Worm (Caenorhabditis elegans) whole organism, L4 larva: Measurements from ENCODE around the gene fbxa-220.

Experiments
- F37D6.2 ChIP-seq: sonication (generic microtip); optimal IDR thresholded peaks from 2 replicates; lab custom pipeline; 2016; ENCODE audit warnings: mild to moderate bottlenecking, missing genetic modification characterization, missing compliant biosample characterization
- F49E8.2 ChIP-seq: sonication (generic microtip); optimal IDR thresholded peaks from 2 replicates; lab custom pipeline; 2016; ENCODE audit warnings: missing compliant biosample characterization, mild to moderate bottlenecking, missing genetic modification characterization, borderline replicate concordance
- R02D3.7 ChIP-seq: fragments of 150-350 bp; sonication (generic microtip); optimal IDR thresholded peaks from 3 replicates; lab custom pipeline; 2014; ENCODE audit warnings: missing biosample characterization, missing genetic modification characterization
- T20F7.1 ChIP-seq: fragments of 200-800 bp; sonication (Bioruptor generic); optimal IDR thresholded peaks from 2 replicates; lab custom pipeline; 2018; ENCODE audit warnings: mild to moderate bottlenecking, missing genetic modification characterization, missing compliant biosample characterization
- Y48G9A.11 ChIP-seq: fragments of 200-800 bp; sonication (Bioruptor generic); IDR thresholded peaks from 2 replicates; pipeline ENCODE4 v1.3.6; 2022; ENCODE audit warnings: missing genetic modification reagents, missing genetic modification characterization, missing compliant biosample characterization
- aha-1 ChIP-seq: fragments of 150-350 bp; peaks from one replicate; lab custom pipeline; 2014; ENCODE audit warnings: missing biosample characterization, missing genetic modification characterization
- attf-4 ChIP-seq: sonication (generic microtip); optimal IDR thresholded peaks from 3 replicates; lab custom pipeline; 2017; ENCODE audit warnings: missing biosample characterization, missing genetic modification characterization
- ceh-32 ChIP-seq: sonication (generic microtip); optimal IDR thresholded peaks from 2 replicates; lab custom pipeline; 2016; ENCODE audit warnings: mild to moderate bottlenecking, missing genetic modification characterization, missing compliant biosample characterization; ENCODE audit not compliant: poor library complexity
- ceh-82 ChIP-seq: sonication (generic microtip); optimal IDR thresholded peaks from 2 replicates; lab custom pipeline; 2017; ENCODE audit warnings: missing biosample characterization, missing genetic modification characterization
- daf-12 ChIP-seq: fragments of 150-350 bp; optimal IDR thresholded peaks from 2 replicates; lab custom pipeline; 2014; ENCODE audit warnings: missing biosample characterization, missing genetic modification reagents, missing genetic modification characterization
- daf-16 ChIP-seq, 3 experiments: sonication (generic microtip); optimal IDR thresholded peaks; 2 replicates each; lab custom pipeline; 2016 to 2017; ENCODE audit warnings: missing genetic modification characterization in 3 of 3, missing genetic modification reagents in 3 of 3, mild to moderate bottlenecking in 2 of 3, missing compliant biosample characterization in 2 of 3, missing biosample characterization in 1 of 3, moderate library complexity in 1 of 3
- daf-19 ChIP-seq: fragments of 200-800 bp; sonication (Bioruptor generic); conservative IDR thresholded peaks from 2 replicates; pipeline ENCODE4 v1.3.6; 2022; ENCODE audit warnings: missing genetic modification characterization, missing compliant biosample characterization
- dmd-9 ChIP-seq: fragments of 200-800 bp; sonication (Bioruptor generic); IDR thresholded peaks from 2 replicates; pipeline ENCODE4 v1.3.6; 2022; ENCODE audit warnings: missing genetic modification reagents, missing genetic modification characterization, missing compliant biosample characterization
- dpl-1 ChIP-seq: fragments of 150-350 bp; optimal IDR thresholded peaks from 2 replicates; lab custom pipeline; 2014; ENCODE audit warnings: missing biosample characterization, missing genetic modification reagents, missing genetic modification characterization
- egl-43 ChIP-seq: fragments of 200-800 bp; sonication (Bioruptor generic); IDR thresholded peaks from 2 replicates; pipeline ENCODE4 v1.3.6; 2022; ENCODE audit warnings: missing genetic modification reagents, missing genetic modification characterization, missing compliant biosample characterization
- fkh-10 ChIP-seq: fragments of 150-350 bp; optimal IDR thresholded peaks from 2 replicates; lab custom pipeline; 2014; ENCODE audit warnings: missing biosample characterization, missing genetic modification reagents, missing genetic modification characterization
- lin-38 ChIP-seq: fragments of 200-800 bp; sonication (Bioruptor generic); IDR thresholded peaks from 2 replicates; pipeline ENCODE4 v1.3.6; 2022; ENCODE audit warnings: missing genetic modification reagents, missing genetic modification characterization, missing compliant biosample characterization
- lsy-2 ChIP-seq, 2 experiments: fragments of 150-350 bp in 1 of 2; sonication (generic microtip) in 1 of 2; optimal IDR thresholded peaks; 2 replicates each; lab custom pipeline; 2014 to 2017; ENCODE audit warnings: missing biosample characterization in 2 of 2, missing genetic modification characterization in 2 of 2
- mdt-29 ChIP-seq: fragments of 200-800 bp; sonication (Bioruptor generic); IDR thresholded peaks from 2 replicates; pipeline ENCODE4 v1.3.6; 2022; ENCODE audit warnings: missing genetic modification reagents, missing genetic modification characterization, missing compliant biosample characterization
- mes-2 ChIP-seq: sonication (generic microtip); optimal IDR thresholded peaks from 2 replicates; lab custom pipeline; 2016; ENCODE audit warnings: missing genotype, mild to moderate bottlenecking, missing genetic modification characterization, missing compliant biosample characterization; ENCODE audit not compliant: poor library complexity, severe bottlenecking
- mxl-3 ChIP-seq: fragments of 200-800 bp; sonication (Bioruptor generic); optimal IDR thresholded peaks from 2 replicates; lab custom pipeline; 2018; ENCODE audit warnings: mild to moderate bottlenecking, missing genetic modification characterization, missing compliant biosample characterization
- nhr-102 ChIP-seq: sonication (generic microtip); optimal IDR thresholded peaks from 2 replicates; lab custom pipeline; 2016; ENCODE audit warnings: mild to moderate bottlenecking, missing genetic modification characterization, moderate library complexity, missing compliant biosample characterization
- nhr-111 ChIP-seq: fragments of 200-800 bp; sonication (Bioruptor generic); optimal IDR thresholded peaks from 2 replicates; lab custom pipeline; 2018; ENCODE audit warnings: mild to moderate bottlenecking, missing genetic modification characterization, missing compliant biosample characterization
- nhr-237 ChIP-seq: sonication (generic microtip); optimal IDR thresholded peaks from 2 replicates; lab custom pipeline; 2017; ENCODE audit warnings: missing biosample characterization, missing genetic modification characterization
- nhr-42 ChIP-seq: fragments of 200-800 bp; sonication (Bioruptor generic); IDR thresholded peaks from 2 replicates; pipeline ENCODE4 v1.3.6; 2022; ENCODE audit warnings: missing genetic modification characterization, missing compliant biosample characterization
- nhr-6 ChIP-seq: fragments of 150-350 bp; optimal IDR thresholded peaks from 2 replicates; lab custom pipeline; 2014; ENCODE audit warnings: missing biosample characterization, missing genetic modification characterization
- nhr-77 ChIP-seq: fragments of 150-350 bp; optimal IDR thresholded peaks from 2 replicates; lab custom pipeline; 2014; ENCODE audit warnings: missing biosample characterization, missing genetic modification characterization
- rbr-2 ChIP-seq: sonication (generic microtip); optimal IDR thresholded peaks from 2 replicates; lab custom pipeline; 2016; ENCODE audit warnings: missing genotype, missing genetic modification characterization, missing compliant biosample characterization
- set-16 ChIP-seq: fragments of 200-800 bp; sonication (Bioruptor generic); IDR thresholded peaks from 2 replicates; pipeline ENCODE4 v1.3.6; 2022; ENCODE audit warnings: missing genetic modification reagents, missing genetic modification characterization, missing compliant biosample characterization
- spr-3 ChIP-seq: fragments of 200-800 bp; sonication (Bioruptor generic); optimal IDR thresholded peaks from 2 replicates; lab custom pipeline; 2018; ENCODE audit warnings: mild to moderate bottlenecking, missing genetic modification characterization, missing compliant biosample characterization
- unc-130 ChIP-seq: sonication (generic microtip); optimal IDR thresholded peaks from 2 replicates; lab custom pipeline; 2016; ENCODE audit warnings: missing genetic modification reagents, missing genetic modification characterization, missing compliant biosample characterization
- unc-39 ChIP-seq: sonication (generic microtip); optimal IDR thresholded peaks from 2 replicates; lab custom pipeline; 2017; ENCODE audit warnings: missing biosample characterization, missing genetic modification characterization
- ztf-11 ChIP-seq: fragments of 150-350 bp; optimal IDR thresholded peaks from 2 replicates; lab custom pipeline; 2014; ENCODE audit warnings: missing biosample characterization, missing genetic modification characterization

fbxa-220 gene

DNA sequence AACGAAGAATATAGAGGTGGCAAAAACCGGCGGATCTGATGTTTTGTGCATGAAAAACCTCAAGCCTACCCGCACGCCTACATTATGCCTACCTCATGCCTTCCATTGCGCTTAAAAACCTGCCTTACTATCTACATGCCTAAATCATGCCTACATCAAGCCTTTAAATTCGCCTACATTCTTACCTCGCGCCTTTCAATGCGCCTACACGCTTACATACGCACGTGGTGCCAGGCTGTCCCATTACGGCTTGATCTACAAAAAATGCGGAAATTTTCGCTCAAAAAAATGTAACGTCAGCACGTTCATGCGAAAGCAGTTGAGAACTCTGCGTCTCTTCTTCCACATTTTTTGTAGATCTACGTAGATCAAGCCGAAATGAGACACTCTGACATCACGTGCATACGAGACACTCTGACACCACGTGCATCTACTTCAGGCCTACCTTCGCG, at the start of gene fbxa-220:
Gene fbxa-220, minus strand, starts transcription at position 51 of the 452 bp plus-strand sequence.
- no peak for TF ChIP-seq spr-3
- peak; percentile 95 for TF ChIP-seq aha-1 (tag; lab: Kevin White, UChicago)
- no peak for TF ChIP-seq T20F7.1 (GFP tag; lab: Kevin White, UChicago)
- TF ChIP-seq F49E8.2 (tag; lab: Kevin White, UChicago): no peak
- TF ChIP-seq mxl-3 (GFP tag; lab: Kevin White, UChicago): no peak

DNA sequence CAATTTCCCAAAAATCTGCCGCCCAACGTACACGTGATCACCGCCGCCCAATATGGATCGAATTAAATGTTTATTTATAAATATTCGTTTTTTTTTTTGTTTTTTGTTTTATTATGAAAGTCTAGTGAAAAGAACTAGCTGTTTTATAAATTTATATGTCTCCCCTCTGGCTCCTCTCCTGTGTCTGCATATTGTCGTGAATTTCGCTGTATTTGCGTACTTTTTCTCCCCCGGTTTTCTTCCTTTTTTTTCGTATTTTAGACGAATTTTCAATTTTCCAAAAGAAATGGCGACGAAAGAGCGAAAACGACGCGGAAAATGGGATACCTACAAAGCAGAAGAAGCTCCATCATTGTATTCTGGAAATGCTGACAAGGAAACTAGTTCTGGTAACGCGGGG, 42.4 kb upstream of the fbxa-220 start, which contains the start of gene xpb-1:
Gene xpb-1, plus strand, starts transcription at position 262 of the 400 bp plus-strand sequence.
- no peak for TF ChIP-seq set-16 (GFP tag; lab: Robert Waterston, UW)
- no peak for TF ChIP-seq ceh-82 (tag; lab: Kevin White, UChicago)
- TF ChIP-seq dpl-1 (GFP tag; lab: Kevin White, UChicago): peak; percentile 36
- TF ChIP-seq mes-2 (tag; lab: Kevin White, UChicago): peak; percentile 41
- TF ChIP-seq lin-38 (GFP tag; lab: Robert Waterston, UW): peak; percentile 35; the same call in 1 of the 2 replicates
- peak in 1 of 2 experiments; percentile 22 for TF ChIP-seq lsy-2 (tag; optimal IDR thresholded peaks at IDR 0.05; lab: Kevin White, UChicago)
- TF ChIP-seq T20F7.1 (GFP tag; lab: Kevin White, UChicago): no peak
- TF ChIP-seq attf-4 (tag; lab: Kevin White, UChicago): no peak
- no peak for TF ChIP-seq ceh-32 (tag; lab: Kevin White, UChicago)
- TF ChIP-seq R02D3.7: no peak
- TF ChIP-seq unc-39 (tag; lab: Kevin White, UChicago): no peak

DNA sequence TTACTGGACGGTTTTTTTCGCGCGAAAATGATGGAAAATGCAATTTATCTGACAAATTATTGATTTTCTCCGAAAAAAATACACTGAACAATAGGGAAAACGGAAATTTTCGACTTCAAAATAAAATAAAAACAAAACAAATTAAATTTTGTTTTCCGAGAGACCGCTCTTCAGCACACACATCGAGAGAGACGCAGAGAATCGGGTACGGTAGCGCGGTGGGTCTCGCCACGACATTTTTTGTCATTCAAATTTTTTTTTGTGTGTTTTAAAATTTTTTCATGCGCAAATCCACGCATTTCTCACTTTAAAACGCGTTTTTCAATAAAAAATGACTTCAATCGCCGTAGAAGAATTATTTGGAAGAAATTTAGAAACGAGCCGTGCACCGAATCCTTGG, 40.1 kb upstream of the fbxa-220 start:
- TF ChIP-seq nhr-6 (tag; lab: Kevin White, UChicago) (no peak), F49E8.2 (tag; lab: Kevin White, UChicago) (peak; percentile 70), daf-12 (tag; lab: Kevin White, UChicago) (no peak), aha-1 (tag; lab: Kevin White, UChicago) (no peak), Y48G9A.11 (GFP tag; lab: Robert Waterston, UW) (peak; percentile 41; the same call in 1 of the 2 replicates), F37D6.2 (tag; lab: Kevin White, UChicago) (no peak), lin-38 (GFP tag; lab: Robert Waterston, UW) (peak; percentile 61), unc-130 (GFP tag; lab: Kevin White, UChicago) (peak; percentile 23), mes-2 (tag; lab: Kevin White, UChicago) (no peak), nhr-102 (tag; lab: Kevin White, UChicago) (no peak), rbr-2 (no peak)

DNA sequence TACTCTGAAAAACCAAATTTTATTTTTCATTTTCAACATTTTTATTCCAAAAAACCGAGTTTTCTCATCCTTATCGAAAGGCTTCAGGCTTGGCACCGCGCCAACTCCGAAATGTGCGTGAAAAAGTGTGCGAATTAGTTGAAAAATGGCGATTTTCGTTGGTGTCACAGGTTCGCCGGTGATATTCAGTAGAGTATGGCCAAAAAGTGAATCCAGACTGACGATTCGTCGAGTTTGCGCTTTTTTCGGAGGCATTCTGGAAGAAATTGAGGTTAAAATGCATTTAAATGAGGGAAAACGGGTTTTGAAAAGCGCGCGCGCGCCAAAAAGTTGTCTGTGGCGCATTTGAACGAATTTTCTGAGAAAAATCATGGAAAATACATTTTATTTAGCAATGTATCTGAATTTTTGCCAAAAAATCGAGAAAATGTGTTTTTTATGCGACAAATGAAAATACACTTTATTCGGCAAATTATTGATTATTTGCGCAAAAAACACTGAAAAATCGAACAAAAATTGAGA, 39.6 kb upstream of the fbxa-220 start, which contains the start of the genes Y66D12A.16 and such-1:
Gene Y66D12A.16, plus strand, starts transcription at position 51 of the 522 bp plus-strand sequence.
Gene such-1, minus strand, starts transcription at position 256 of the 522 bp plus-strand sequence.
- TF ChIP-seq mdt-29 (GFP tag; lab: Robert Waterston, UW) (no peak), fkh-10 (GFP tag; lab: Kevin White, UChicago) (no peak), dmd-9 (no peak), daf-16 (GFP tag; optimal IDR thresholded peaks at IDR 0.05; lab: Kevin White, UChicago) (no peak), daf-16 (tag; optimal IDR thresholded peaks at IDR 0.05; lab: Kevin White, UChicago) (no peak)
- TF ChIP-seq, all 104 proteins: peak for 0

DNA sequence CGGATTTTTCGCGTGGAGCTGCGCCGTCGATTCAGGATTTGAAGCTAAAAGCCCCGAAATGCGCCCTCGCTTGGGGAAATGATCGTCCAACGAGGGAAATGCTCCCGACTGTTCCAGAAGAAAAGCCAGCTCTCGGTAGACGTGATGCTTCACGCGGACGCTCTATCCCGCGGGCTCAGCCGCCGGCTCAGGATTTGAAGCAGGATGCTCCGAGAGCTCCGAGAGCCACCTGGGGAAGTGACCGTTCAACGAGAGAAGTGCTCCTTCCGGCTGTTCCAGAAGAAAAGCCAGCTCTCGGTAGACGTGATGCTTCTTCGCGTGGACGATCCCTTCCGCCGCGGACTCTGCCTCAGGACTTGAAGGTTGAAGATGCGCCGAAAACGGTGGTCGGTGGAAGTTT, 26.8 kb upstream of the fbxa-220 start:
- TF ChIP-seq set-16 (GFP tag; lab: Robert Waterston, UW) (peak; percentile 91), nhr-237 (tag; lab: Kevin White, UChicago) (no peak), egl-43 (GFP tag; lab: Robert Waterston, UW) (0 out of 2 replicates have a peak, but pooled peaks have one; percentile 18)

DNA sequence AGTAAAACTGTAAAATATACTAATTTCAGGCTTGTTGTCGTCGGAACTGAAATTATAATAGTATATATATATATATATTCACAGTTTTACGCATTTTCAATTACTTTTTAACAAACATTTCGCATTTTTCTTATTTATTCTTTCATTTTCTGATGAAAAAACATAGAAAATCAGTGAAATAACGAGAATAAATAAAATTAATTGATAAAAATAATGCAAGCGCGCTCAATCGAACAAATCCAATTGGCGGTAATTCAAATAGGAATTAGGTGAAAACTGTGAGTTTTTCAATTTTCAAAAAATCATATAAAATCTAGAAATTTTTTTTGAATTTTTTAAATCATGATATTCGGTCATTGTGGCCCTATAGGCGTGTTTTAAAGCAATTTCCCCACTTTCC, 26.1 kb upstream of the fbxa-220 start:
- TF ChIP-seq nhr-237 (tag; lab: Kevin White, UChicago) (no peak), ztf-11 (tag; lab: Kevin White, UChicago) (no peak), nhr-77 (tag; lab: Kevin White, UChicago) (no peak), egl-43 (GFP tag; lab: Robert Waterston, UW) (no peak), ceh-32 (tag; lab: Kevin White, UChicago) (no peak), nhr-111 (GFP tag; lab: Kevin White, UChicago) (no peak), daf-19 (GFP tag; lab: Robert Waterston, UW) (no peak), unc-130 (GFP tag; lab: Kevin White, UChicago) (no peak), nhr-42 (no peak)
- TF ChIP-seq, all 104 proteins: peak for 0
